Worm (Caenorhabditis elegans) whole organism, late embryonic: Measurements from ENCODE around the gene nhr-17.
A peak's percentile ranks its signal among the peaks of the same experiment; 100 is the strongest.

Experiments used
- ceh-48 ChIP-seq: sonication (generic microtip); optimal IDR thresholded peaks from 2 replicates; lab custom pipeline; 2016; ENCODE audit warnings: missing genetic modification characterization, inconsistent platforms, missing compliant biosample characterization
- fax-1 ChIP-seq: sonication (generic microtip); optimal IDR thresholded peaks from 2 replicates; lab custom pipeline; 2016; ENCODE audit warnings: missing genotype, missing genetic modification characterization, missing compliant biosample characterization
- fkh-6 ChIP-seq: sonication (generic microtip); optimal IDR thresholded peaks from 2 replicates; lab custom pipeline; 2016; ENCODE audit warnings: missing genetic modification characterization, missing compliant biosample characterization
- nfya-1 ChIP-seq: sonication (generic microtip); optimal IDR thresholded peaks from 2 replicates; lab custom pipeline; 2017; ENCODE audit warnings: missing genetic modification characterization, mild to moderate bottlenecking, missing compliant biosample characterization, antibody characterized with exemption, moderate library complexity

- peak; percentile 70 for TF ChIP-seq nfya-1 (tag; lab: Kevin White, UChicago)
- peak; percentile 84 for TF ChIP-seq ceh-48 (tag; lab: Kevin White, UChicago)
- peak; percentile 93 for TF ChIP-seq fkh-6 (tag; lab: Kevin White, UChicago)
- TF ChIP-seq fax-1 (tag; lab: Kevin White, UChicago): peak; percentile 92
These were observed 2.6 kb downstream of the nhr-17 start for ce11 chrX:12664987-12665451.
